Fruit fly (Drosophila melanogaster): ENCODE data around the gene Mulk.
A peak's percentile ranks its signal among the peaks of the same experiment; 100 is the strongest.

The Mulk gene

DNA sequence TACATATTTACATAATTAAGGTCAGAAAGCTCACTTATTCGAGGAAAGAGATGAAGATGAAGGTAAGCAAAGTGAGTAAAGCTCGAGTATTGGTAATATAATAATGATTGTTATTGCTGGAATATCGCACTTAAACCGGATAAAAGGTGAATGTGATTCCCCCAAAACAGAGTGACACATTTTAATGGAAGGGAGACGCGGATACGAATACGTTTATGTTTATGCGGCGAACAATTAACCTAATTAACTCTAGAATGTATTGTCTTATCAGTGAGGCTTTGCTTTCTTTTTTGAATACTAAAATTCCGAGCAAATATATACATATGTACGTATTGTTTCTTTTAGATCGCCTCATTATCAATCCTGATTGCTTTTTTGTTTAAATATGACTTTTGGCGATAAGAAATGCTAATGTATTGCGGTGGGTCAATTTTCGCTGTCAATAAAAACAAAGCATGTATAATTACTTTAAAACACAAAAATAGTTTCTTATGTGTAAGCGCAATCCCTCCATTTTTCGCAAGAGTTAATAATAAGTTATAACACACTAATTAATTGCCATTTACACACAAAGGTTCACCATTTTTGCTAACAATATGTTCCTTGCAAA lies 35.8 kb downstream of the Mulk start:
- TF ChIP-seq CG3995 (GFP tag; optimal IDR thresholded peaks at IDR 0.05) (no peak), sens (GFP tag) (peak; percentile 42)

DNA sequence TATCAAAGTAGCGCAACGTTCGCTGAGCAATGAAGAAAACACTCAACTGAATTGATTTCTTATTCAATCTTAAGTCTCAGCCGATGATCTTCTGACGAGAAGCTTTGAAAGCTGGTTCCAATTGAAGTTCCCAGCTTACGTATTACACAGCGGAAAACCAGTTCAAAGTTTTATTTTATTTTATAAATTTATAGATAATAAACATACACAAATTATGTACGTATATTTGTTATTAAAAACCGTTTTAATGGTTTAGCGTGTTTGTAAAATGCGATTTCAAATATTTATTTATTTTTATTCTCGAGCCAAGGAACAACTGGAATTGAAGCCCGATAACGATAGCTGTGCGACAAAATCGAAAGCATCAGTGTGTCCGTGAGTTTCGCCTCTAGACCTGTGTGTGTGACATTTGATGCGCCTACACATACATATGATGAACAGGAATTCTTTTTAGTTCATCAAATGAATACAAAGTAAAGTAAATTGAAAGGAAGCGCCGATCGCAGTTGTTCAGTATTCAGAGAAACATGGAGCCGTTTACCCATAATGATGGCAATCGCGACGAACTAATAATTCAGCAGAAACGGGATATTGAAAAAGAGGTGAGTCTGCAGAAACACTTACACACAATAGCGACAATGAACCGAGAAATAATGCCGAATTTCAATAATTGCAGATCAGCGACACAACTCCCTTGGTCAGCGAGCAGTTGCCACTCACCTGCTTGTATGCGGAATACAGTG lies 36.8 kb downstream of the Mulk start, which contains the start of the genes CG5390 and CG4968:
Gene CG5390, minus strand, starts transcription at position 77 of the 743 bp plus-strand sequence.
Gene CG4968, plus strand, starts transcription at position 405 of the 743 bp plus-strand sequence.
- no peak for TF ChIP-seq Rx (GFP tag; IDR thresholded peaks at IDR 0.05)
- TF ChIP-seq Mes4 (GFP tag; optimal IDR thresholded peaks at IDR 0.05): no peak
- no peak for TF ChIP-seq Hmx (GFP tag; optimal IDR thresholded peaks at IDR 0.05)
- peak; percentile 72 for TF ChIP-seq CG17359 (tag; optimal IDR thresholded peaks at IDR 0.05)
- no peak for TF ChIP-seq Elba2 (GFP tag; optimal IDR thresholded peaks at IDR 0.05)
- peak; percentile 55 for TF ChIP-seq CG13775 (GFP tag; optimal IDR thresholded peaks at IDR 0.05)
- no peak for TF ChIP-seq CG32772 (GFP tag; IDR thresholded peaks at IDR 0.05)
- TF ChIP-seq sim (GFP tag; IDR thresholded peaks at IDR 0.05): no peak
- no peak for TF ChIP-seq CG10565 (GFP tag; optimal IDR thresholded peaks at IDR 0.05)
- no peak for TF ChIP-seq scrt (GFP tag; optimal IDR thresholded peaks at IDR 0.05)
- peak; percentile 86 for TF ChIP-seq CG12659 (GFP tag; optimal IDR thresholded peaks at IDR 0.05)
- no peak for TF ChIP-seq Poxn (GFP tag; IDR thresholded peaks at IDR 0.05)
- TF ChIP-seq pzg (GFP tag; optimal IDR thresholded peaks at IDR 0.05): peak; percentile 69
- TF ChIP-seq CG5953 (GFP tag; IDR thresholded peaks at IDR 0.05): 0 out of 2 replicates have a peak, but pooled peaks have one; percentile 45
- TF ChIP-seq tap (tag; optimal IDR thresholded peaks at IDR 0.05): no peak
- TF ChIP-seq Dp (GFP tag; optimal IDR thresholded peaks at IDR 0.05): peak; percentile 58
- TF ChIP-seq D19A (tag; optimal IDR thresholded peaks at IDR 0.05): no peak
- no peak for TF ChIP-seq Dfd (GFP tag; optimal IDR thresholded peaks at IDR 0.05)
- TF ChIP-seq ken (GFP tag; IDR thresholded peaks at IDR 0.05): 0 out of 3 replicates have a peak, but pooled peaks have one; percentile 54
- peak; percentile 50 for TF ChIP-seq Max (GFP tag; optimal IDR thresholded peaks at IDR 0.05)
- 0 out of 2 replicates have a peak, but pooled peaks have one; percentile 27 for TF ChIP-seq CG10321 (GFP tag; IDR thresholded peaks at IDR 0.05)
- 0 out of 3 replicates have a peak, but pooled peaks have one; percentile 42 for TF ChIP-seq CG6791 (GFP tag; IDR thresholded peaks at IDR 0.05; ENCODE audit: partially characterized antibody)
- no peak for TF ChIP-seq gro (GFP tag; optimal IDR thresholded peaks at IDR 0.05)
- no peak for TF ChIP-seq Oaz (GFP tag; IDR thresholded peaks at IDR 0.05)
- TF ChIP-seq otp (GFP tag; IDR thresholded peaks at IDR 0.05): peak; percentile 29; the same call in 1 of the 3 replicates
- TF ChIP-seq az2 (GFP tag; optimal IDR thresholded peaks at IDR 0.05): peak; percentile 54
- TF ChIP-seq CG14860 (GFP tag; IDR thresholded peaks at IDR 0.05; ENCODE audit: partially characterized antibody): no peak
- TF ChIP-seq CG18764 (GFP tag; optimal IDR thresholded peaks at IDR 0.05): no peak
- TF ChIP-seq pnt (GFP tag; optimal IDR thresholded peaks at IDR 0.05): no peak
- peak; percentile 75 for TF ChIP-seq CG2120 (GFP tag; optimal IDR thresholded peaks at IDR 0.05)
- TF ChIP-seq Doc2 (GFP tag; IDR thresholded peaks at IDR 0.05): no peak
- TF ChIP-seq psq (GFP tag; optimal IDR thresholded peaks at IDR 0.05): peak; percentile 30
- TF ChIP-seq CG2116 (GFP tag; optimal IDR thresholded peaks at IDR 0.05): peak; percentile 99
- no peak for TF ChIP-seq Lpt (GFP tag; optimal IDR thresholded peaks at IDR 0.05)
- TF ChIP-seq CG8924 (tag; optimal IDR thresholded peaks at IDR 0.05): peak; percentile 81
- TF ChIP-seq CG12236 (GFP tag; optimal IDR thresholded peaks at IDR 0.05): no peak
- TF ChIP-seq dysf (GFP tag; IDR thresholded peaks at IDR 0.05): peak; percentile 55; the same call in 1 of the 3 replicates
- TF ChIP-seq CG17328 (GFP tag; IDR thresholded peaks at IDR 0.05): peak; percentile 69
- TF ChIP-seq CG15514 (GFP tag; optimal IDR thresholded peaks at IDR 0.05): peak; percentile 97
- peak; percentile 75 for TF ChIP-seq CG10267 (tag; optimal IDR thresholded peaks at IDR 0.05)
- TF ChIP-seq CG12744 (GFP tag; optimal IDR thresholded peaks at IDR 0.05): no peak
- TF ChIP-seq crp (GFP tag; optimal IDR thresholded peaks at IDR 0.05): peak in 1 of 2 experiments; percentile 31
- peak; percentile 35 for TF ChIP-seq CG3995 (GFP tag; optimal IDR thresholded peaks at IDR 0.05)
- no peak for TF ChIP-seq pan (optimal IDR thresholded peaks at IDR 0.05)
- TF ChIP-seq pan (GFP tag; optimal IDR thresholded peaks at IDR 0.05 in 1 of 2, IDR thresholded peaks at IDR 0.05 in 1 of 2): peak in 1 of 2 experiments; percentile 73
- TF ChIP-seq E2f1 (GFP tag; IDR thresholded peaks at IDR 0.05): no peak

Data from whole organism, embryonic.